Fruit fly (Drosophila melanogaster): ENCODE data around the gene sau.

DNA sequence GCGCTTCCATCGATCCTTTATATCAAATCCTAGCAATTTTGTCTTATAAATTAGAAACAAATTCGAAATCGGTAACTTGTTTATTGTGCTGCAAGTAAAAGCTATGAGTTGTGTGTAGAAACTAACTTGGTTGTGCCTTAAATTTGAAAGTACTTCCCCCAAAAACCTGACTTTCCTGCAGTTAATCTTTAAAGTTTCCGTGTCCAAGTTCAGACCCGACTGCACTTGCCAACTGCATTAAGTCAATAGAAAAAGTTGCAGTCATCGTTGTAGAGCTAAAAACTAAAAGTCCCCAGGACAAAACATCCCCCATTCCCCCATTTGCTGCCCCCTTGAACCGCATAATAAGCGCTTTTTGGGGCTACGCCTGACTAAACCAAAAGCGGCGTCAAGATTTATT, 14.4 kb downstream of the sau start, which contains the start of gene Tengl1:
- TF ChIP-seq psq (GFP tag; optimal IDR thresholded peaks at IDR 0.05) (no peak), Myc (optimal IDR thresholded peaks at IDR 0.05) (no peak), Hr78 (GFP tag; optimal IDR thresholded peaks at IDR 0.05) (no peak), sage (GFP tag; optimal IDR thresholded peaks at IDR 0.05) (no peak), dsf (GFP tag; optimal IDR thresholded peaks at IDR 0.05; ENCODE audit: borderline replicate concordance) (no peak), brk (GFP tag; optimal IDR thresholded peaks at IDR 0.05) (no peak), GATAd (GFP tag; optimal IDR thresholded peaks at IDR 0.05) (no peak)

Data from whole organism, wandering third instar larva.